Fruit fly (Drosophila melanogaster) whole organism, pupa: ENCODE measurements around the gene CG9396.

Experiments
- CG10348 ChIP-seq: fragments of 200-800 bp; sonication (Bioruptor generic); IDR thresholded peaks from 2 replicates; pipeline ENCODE4 v1.3.6; 2022; ENCODE audit warnings: missing biosample characterization, missing genetic modification characterization
- CG12605 ChIP-seq: fragments of 200-800 bp; sonication (Bioruptor generic); IDR thresholded peaks from 2 replicates; pipeline ENCODE4 v1.3.6; 2022; ENCODE audit warnings: missing biosample characterization, missing genetic modification characterization
- CG13204 ChIP-seq: fragments of 200-800 bp; sonication (Bioruptor generic); optimal IDR thresholded peaks from 2 replicates; lab custom pipeline; 2018; ENCODE audit warnings: missing biosample characterization, mild to moderate bottlenecking, missing genetic modification characterization, moderate library complexity
- CG14655 ChIP-seq: fragments of 200-800 bp; sonication (Bioruptor generic); optimal IDR thresholded peaks from 3 replicates; lab custom pipeline; 2017; ENCODE audit warnings: mild to moderate bottlenecking, missing biosample characterization, missing genetic modification reagents, missing genetic modification characterization
- CG15710 ChIP-seq: fragments of 200-800 bp; sonication (Bioruptor generic); optimal IDR thresholded peaks from 2 replicates; lab custom pipeline; 2018; ENCODE audit warnings: missing biosample characterization, mild to moderate bottlenecking, missing genetic modification characterization, moderate library complexity
- CG17806 ChIP-seq: fragments of 200-800 bp; sonication (Bioruptor generic); optimal IDR thresholded peaks from 2 replicates; lab custom pipeline; 2018; ENCODE audit warnings: missing biosample characterization, mild to moderate bottlenecking, missing genetic modification characterization, moderate library complexity
- CG32121 ChIP-seq: fragments of 200-800 bp; sonication (Bioruptor generic); IDR thresholded peaks from 2 replicates; pipeline ENCODE4 v1.3.6; 2022; ENCODE audit warnings: missing biosample characterization, missing genetic modification characterization
- CG34367 ChIP-seq: fragments of 200-800 bp; sonication (Bioruptor generic); optimal IDR thresholded peaks from 2 replicates; lab custom pipeline; 2018; ENCODE audit warnings: missing biosample characterization, mild to moderate bottlenecking, missing genetic modification characterization
- CG4496 ChIP-seq: fragments of 200-800 bp; sonication (Bioruptor generic); IDR thresholded peaks from 3 replicates; pipeline ENCODE4 v1.3.6; 2022; ENCODE audit warnings: missing biosample characterization, missing genetic modification characterization
- CG8159 ChIP-seq: fragments of 200-800 bp; sonication (Bioruptor generic); optimal IDR thresholded peaks from 3 replicates; lab custom pipeline; 2018; ENCODE audit warnings: missing biosample characterization, mild to moderate bottlenecking, missing genetic modification characterization, moderate library complexity
- CG8301 ChIP-seq: fragments of 200-800 bp; sonication (Bioruptor generic); optimal IDR thresholded peaks from 2 replicates; lab custom pipeline; 2018; ENCODE audit warnings: missing biosample characterization, mild to moderate bottlenecking, missing genetic modification characterization
- CG9948 ChIP-seq: fragments of 200-800 bp; sonication (Bioruptor generic); optimal IDR thresholded peaks from 2 replicates; lab custom pipeline; 2018; ENCODE audit warnings: missing biosample characterization, mild to moderate bottlenecking, missing genetic modification characterization, moderate library complexity
- D1 ChIP-seq: fragments of 200-800 bp; sonication (Bioruptor generic); optimal IDR thresholded peaks from 2 replicates; lab custom pipeline; 2018; ENCODE audit warnings: missing biosample characterization, mild to moderate bottlenecking, missing genetic modification characterization, moderate library complexity
- EcR ChIP-seq: fragments of 200-800 bp; sonication (Bioruptor generic); optimal IDR thresholded peaks from 3 replicates; lab custom pipeline; 2019; ENCODE audit warnings: missing biosample characterization, missing genetic modification characterization, mild to moderate bottlenecking, moderate library complexity, missing genetic modification reagents
- Ets98B ChIP-seq: fragments of 200-800 bp; sonication (Bioruptor generic); IDR thresholded peaks from 2 replicates; pipeline ENCODE4 v1.3.6; 2022; ENCODE audit warnings: missing biosample characterization, missing genetic modification characterization
- Pif1A ChIP-seq: fragments of 200-800 bp; sonication (Bioruptor generic); optimal IDR thresholded peaks from 3 replicates; lab custom pipeline; 2016; ENCODE audit warnings: missing biosample characterization, missing genetic modification characterization
- Pif1B ChIP-seq: fragments of 200-800 bp; sonication (Bioruptor generic); optimal IDR thresholded peaks from 3 replicates; lab custom pipeline; 2016; ENCODE audit warnings: missing biosample characterization, missing genetic modification characterization
- Snoo ChIP-seq: fragments of 200-800 bp; sonication (Bioruptor generic); optimal IDR thresholded peaks from 3 replicates; lab custom pipeline; 2017; ENCODE audit warnings: missing biosample characterization, mild to moderate bottlenecking, missing genetic modification characterization, inconsistent platforms
- fd96Ca ChIP-seq: fragments of 200-800 bp; sonication (Bioruptor generic); IDR thresholded peaks from 3 replicates; pipeline ENCODE4 v1.3.6; 2022; ENCODE audit warnings: missing biosample characterization, missing genetic modification characterization
- gl ChIP-seq: fragments of 200-800 bp; sonication (Bioruptor generic); optimal IDR thresholded peaks from 2 replicates; lab custom pipeline; 2018; ENCODE audit warnings: missing biosample characterization, mild to moderate bottlenecking, missing genetic modification characterization
- rn ChIP-seq: fragments of 200-800 bp; sonication (Bioruptor generic); IDR thresholded peaks from 2 replicates; pipeline ENCODE4 v1.3.6; 2022; ENCODE audit warnings: missing biosample characterization, missing genetic modification characterization

Gene CG9396

DNA sequence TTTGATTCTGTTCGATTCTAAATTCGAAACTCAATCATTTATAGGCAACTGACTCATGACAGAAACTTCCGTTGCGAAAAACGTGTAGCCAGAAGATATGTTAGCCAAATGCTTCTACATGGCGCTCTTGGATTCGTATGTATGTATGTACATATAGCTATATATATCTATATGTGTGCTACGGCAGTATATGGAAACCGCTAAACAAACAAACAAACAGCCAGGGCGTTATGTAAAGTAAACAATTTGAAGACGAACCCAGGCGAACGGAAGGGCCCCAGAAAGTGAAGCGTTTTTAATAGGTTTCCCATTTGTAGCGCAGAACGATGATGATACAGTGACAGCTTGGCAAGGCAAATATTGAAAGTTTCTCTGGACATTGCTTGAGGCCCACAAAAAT, 41.5 kb downstream of the CG9396 start:
- no peak for TF ChIP-seq CG4496 (GFP tag; lab: Robert Waterston, UW)
- TF ChIP-seq Snoo (tag; lab: Kevin White, UChicago): no peak
- no peak for TF ChIP-seq Pif1B
- TF ChIP-seq CG32121 (GFP tag; lab: Robert Waterston, UW): no peak

DNA sequence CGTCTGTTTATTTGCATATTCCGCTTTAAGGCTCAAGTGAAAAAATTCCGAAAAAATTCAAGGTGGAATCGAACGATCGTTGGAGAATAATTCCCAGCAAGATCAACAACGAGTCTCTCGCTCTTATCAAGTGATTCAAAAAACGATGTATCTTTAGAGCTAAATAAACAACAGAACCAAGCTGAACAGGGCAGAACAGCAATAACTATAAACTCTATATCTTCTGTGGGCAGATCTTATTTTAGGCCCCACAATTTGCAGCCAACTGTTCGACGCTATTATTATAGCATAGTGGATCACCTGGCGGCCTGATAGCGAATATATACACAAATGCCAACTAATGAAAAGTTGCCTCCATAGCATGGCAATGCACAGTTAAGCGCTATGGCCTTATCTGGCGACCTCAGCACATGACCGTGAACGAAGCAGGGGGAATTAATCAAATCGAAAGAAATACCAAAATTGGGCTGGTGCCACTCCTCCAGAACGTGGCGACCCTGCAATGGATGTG, 42.0 kb downstream of the CG9396 start:
- no peak for TF ChIP-seq CG34367 (tag; lab: Kevin White, UChicago)
- no peak for TF ChIP-seq Snoo (tag; lab: Kevin White, UChicago)
- no peak for TF ChIP-seq fd96Ca
- TF ChIP-seq CG17806 (tag; lab: Kevin White, UChicago): no peak
- no peak for TF ChIP-seq CG14655 (GFP tag; lab: Kevin White, UChicago)
- TF ChIP-seq CG15710 (tag; lab: Kevin White, UChicago): no peak
- TF ChIP-seq, all 21 proteins: peak for 0

DNA sequence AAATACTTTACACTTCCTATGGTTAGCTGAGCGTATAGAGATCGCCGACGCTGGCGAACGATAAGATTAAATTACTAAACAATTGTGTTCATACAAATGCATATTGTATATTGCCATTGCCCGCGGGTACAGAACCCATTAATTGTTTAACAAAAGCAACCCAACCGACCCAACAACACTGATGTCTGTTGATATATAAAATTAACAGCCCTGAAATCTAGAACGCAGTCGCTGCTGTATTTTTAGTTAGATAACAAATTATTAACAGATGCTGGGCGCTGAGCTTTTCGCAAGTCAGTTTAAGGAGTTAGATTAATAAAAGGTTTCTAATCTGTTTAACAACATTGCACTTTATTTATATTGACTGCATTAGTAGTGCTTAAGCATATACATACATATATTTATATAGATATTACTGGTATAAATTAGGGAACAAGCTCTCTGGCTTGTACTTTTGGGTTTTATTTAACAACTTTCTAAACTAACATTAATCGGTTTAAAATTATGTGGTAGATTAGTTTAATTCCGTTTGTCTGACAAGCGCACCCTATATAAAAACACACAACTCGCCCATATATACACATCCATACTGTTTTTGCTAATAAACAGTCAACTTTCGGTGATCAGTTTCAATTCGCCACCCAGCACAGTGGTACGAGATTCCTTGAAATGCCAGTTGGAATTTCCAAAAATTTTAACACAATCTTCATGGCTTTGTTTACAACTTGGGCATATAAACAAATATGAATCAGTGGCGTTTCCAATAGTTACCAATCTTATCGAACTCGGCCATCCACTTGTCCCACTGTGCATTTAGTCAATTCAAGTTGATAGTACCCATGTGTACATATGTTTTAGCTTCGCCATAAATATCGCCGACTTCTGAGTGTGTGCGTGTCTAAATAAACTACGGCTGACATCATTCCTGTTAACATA, 43.2 kb downstream of the CG9396 start:
- TF ChIP-seq CG8301 (tag; lab: Kevin White, UChicago) (peak; percentile 84), gl (tag; lab: Kevin White, UChicago) (peak; percentile 62), EcR (GFP tag; lab: Kevin White, UChicago) (no peak), Pif1A (GFP tag; lab: Kevin White, UChicago) (peak; percentile 91), CG10348 (GFP tag; lab: Robert Waterston, UW) (peak; percentile 71), D1 (tag; lab: Kevin White, UChicago) (no peak), fd96Ca (peak; percentile 97), CG15710 (tag; lab: Kevin White, UChicago) (no peak), rn (GFP tag; lab: Robert Waterston, UW) (peak; percentile 80), Snoo (tag; lab: Kevin White, UChicago) (peak; percentile 79), CG4496 (GFP tag; lab: Robert Waterston, UW) (peak; percentile 97), CG12605 (GFP tag; lab: Robert Waterston, UW) (peak; percentile 88), CG32121 (GFP tag; lab: Robert Waterston, UW) (peak; percentile 94), CG17806 (tag; lab: Kevin White, UChicago) (peak; percentile 82), CG9948 (tag; lab: Kevin White, UChicago) (peak; percentile 76), CG8159 (tag; lab: Kevin White, UChicago) (no peak), CG34367 (tag; lab: Kevin White, UChicago) (no peak), Pif1B (no peak), CG14655 (GFP tag; lab: Kevin White, UChicago) (no peak), CG13204 (GFP tag; lab: Kevin White, UChicago) (no peak), Ets98B (GFP tag; lab: Robert Waterston, UW) (peak; percentile 96)
- TF ChIP-seq, all 21 proteins: peak for 13
